Worm (Caenorhabditis elegans) whole organism, midembryonic: ENCODE measurements around the gene Y54G9A.9.

Experiments used
- flt-1 ChIP-seq: fragments of 200-800 bp; sonication (Bioruptor generic); IDR thresholded peaks from 2 replicates; pipeline ENCODE4 v1.3.6; 2022; ENCODE audit warnings: missing genetic modification characterization, missing compliant biosample characterization
- klf-2 ChIP-seq: fragments of 200-800 bp; sonication (Bioruptor generic); conservative IDR thresholded peaks from 2 replicates; pipeline ENCODE4 v1.3.6; 2022; ENCODE audit warnings: missing genetic modification reagents, missing genetic modification characterization, missing compliant biosample characterization
- ref-1 ChIP-seq: fragments of 200-800 bp; sonication (Bioruptor generic); conservative IDR thresholded peaks from 2 replicates; pipeline ENCODE4 v1.3.6; 2022; ENCODE audit warnings: missing genetic modification reagents, missing genetic modification characterization, missing compliant biosample characterization
- tab-1 ChIP-seq: fragments of 200-800 bp; sonication (Bioruptor generic); IDR thresholded peaks from 2 replicates; pipeline ENCODE4 v1.3.6; 2022; ENCODE audit warnings: missing genetic modification characterization, missing compliant biosample characterization
- ztf-29 ChIP-seq: fragments of 200-800 bp; sonication (Bioruptor generic); IDR thresholded peaks from 2 replicates; pipeline ENCODE4 v1.3.6; 2022; ENCODE audit warnings: missing genetic modification reagents, missing genetic modification characterization, missing compliant biosample characterization

ce11 chrII:13679775-13680320 is 49.7 kb upstream of the Y54G9A.9 start:
- no peak for TF ChIP-seq flt-1 (GFP tag; lab: Robert Waterston, UW)
- TF ChIP-seq tab-1 (GFP tag; lab: Robert Waterston, UW) = no peak
- TF ChIP-seq ref-1 (GFP tag; lab: Robert Waterston, UW) = no peak
- no peak for TF ChIP-seq ztf-29 (GFP tag; lab: Robert Waterston, UW)
- TF ChIP-seq klf-2 = no peak
